Worm (Caenorhabditis elegans) whole organism, L1 larva: ENCODE results near the gene Y51H7C.41.

Source experiments
- fos-1 ChIP-seq: fragments of 150-350 bp; optimal IDR thresholded peaks from 2 replicates; lab custom pipeline; 2014; ENCODE audit warnings: missing biosample characterization, missing genetic modification characterization
- nhr-237 ChIP-seq: fragments of 150-350 bp; optimal IDR thresholded peaks from 2 replicates; lab custom pipeline; 2014; ENCODE audit warnings: missing biosample characterization, missing genetic modification characterization
- snpc-4 ChIP-seq: fragments of 150-350 bp; optimal IDR thresholded peaks from 2 replicates; lab custom pipeline; 2014; ENCODE audit warnings: missing biosample characterization, missing genetic modification characterization
- unc-62 ChIP-seq: fragments of 150-350 bp; optimal IDR thresholded peaks from 2 replicates; lab custom pipeline; 2014; ENCODE audit warnings: missing biosample characterization, missing genetic modification reagents, missing genetic modification characterization
- vab-15 ChIP-seq: sonication (generic microtip); optimal IDR thresholded peaks from 2 replicates; lab custom pipeline; 2017; ENCODE audit warnings: missing genotype, mild to moderate bottlenecking, missing genetic modification characterization, missing compliant biosample characterization

- TF ChIP-seq vab-15 (tag; lab: Kevin White, UChicago) (no peak), unc-62 (GFP tag; lab: Kevin White, UChicago) (no peak), snpc-4 (tag; lab: Kevin White, UChicago) (no peak), nhr-237 (tag; lab: Kevin White, UChicago) (no peak), fos-1 (tag; lab: Kevin White, UChicago) (no peak)
Measured at ce11 chrII:1411372-1411771, 8.3 kb downstream of the Y51H7C.41 start, which contains the start of gene Y51H7C.9.
